Fruit fly (Drosophila melanogaster): Measurements from ENCODE around the gene Jon65Aiv.

Jon65Aiv gene

DNA sequence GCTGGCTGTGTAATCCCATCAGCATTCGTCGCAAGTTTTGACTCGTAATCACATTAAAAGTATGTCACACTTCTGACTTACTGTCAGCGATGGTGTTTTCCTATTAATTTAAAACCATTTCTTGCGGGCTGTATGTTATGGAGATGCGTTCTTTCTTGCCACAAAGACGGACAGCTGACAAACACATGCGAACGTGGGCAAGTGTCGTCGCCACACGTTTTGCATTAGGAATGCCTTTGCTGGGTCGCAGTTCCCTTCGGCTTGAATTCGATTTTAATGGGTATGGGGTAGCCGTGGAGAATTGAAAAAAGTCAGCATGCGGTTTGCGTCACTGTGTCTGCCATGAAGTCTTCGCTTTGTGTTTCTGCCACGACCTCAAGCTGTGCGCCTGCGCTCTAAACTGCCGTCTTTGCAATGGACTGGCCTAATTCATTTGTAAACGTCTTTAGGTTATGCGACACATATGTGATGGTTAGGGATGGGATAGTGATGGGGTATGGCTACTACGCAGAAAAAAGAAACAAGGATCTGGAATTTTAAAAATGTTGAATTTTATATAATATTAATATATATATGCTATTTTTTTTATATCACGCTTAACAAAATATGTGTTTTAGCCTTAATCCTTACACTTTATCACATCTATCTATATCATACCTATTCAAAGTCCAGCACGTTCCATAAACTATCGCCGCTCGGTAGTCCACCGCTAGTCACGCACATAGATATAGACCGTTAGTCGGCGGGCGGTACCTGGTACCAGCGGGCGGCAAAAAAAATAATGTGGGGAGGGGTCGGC is 45.1 kb upstream of the Jon65Aiv start (continued):
- TF ChIP-seq sisA (GFP tag; IDR thresholded peaks at IDR 0.05) (no peak), Aef1 (GFP tag; IDR thresholded peaks at IDR 0.05) (no peak), ap (GFP tag; IDR thresholded peaks at IDR 0.05) (no peak), CG13287 (GFP tag; IDR thresholded peaks at IDR 0.05; ENCODE audit: partially characterized antibody) (no peak), Med (GFP tag) (peak; percentile 24), pnt (GFP tag; optimal IDR thresholded peaks at IDR 0.05) (no peak), D19B (GFP tag; optimal IDR thresholded peaks at IDR 0.05) (no peak), CG10979 (tag; optimal IDR thresholded peaks at IDR 0.05) (peak; percentile 53), CG18262 (tag; optimal IDR thresholded peaks at IDR 0.05) (peak; percentile 66), CG16779 (GFP tag; IDR thresholded peaks at IDR 0.05) (no peak), CG10147 (GFP tag; optimal IDR thresholded peaks at IDR 0.05) (no peak), Ravus (GFP tag; IDR thresholded peaks at IDR 0.05) (no peak), CG12219 (GFP tag; optimal IDR thresholded peaks at IDR 0.05) (no peak), CG31441 (GFP tag; IDR thresholded peaks at IDR 0.05) (peak; percentile 54), lola (GFP tag; optimal IDR thresholded peaks at IDR 0.05) (peak in 1 of 3 experiments; percentile 69), knrl (GFP tag; IDR thresholded peaks at IDR 0.05; ENCODE audit: partially characterized antibody) (no peak), sens-2 (GFP tag; IDR thresholded peaks at IDR 0.05) (no peak), Doc2 (GFP tag; IDR thresholded peaks at IDR 0.05) (no peak), CG2678 (tag; optimal IDR thresholded peaks at IDR 0.05) (peak; percentile 43), CG33557 (GFP tag; optimal IDR thresholded peaks at IDR 0.05) (peak; percentile 0), TFAM (GFP tag; optimal IDR thresholded peaks at IDR 0.05) (no peak), CG8944 (GFP tag; optimal IDR thresholded peaks at IDR 0.05) (no peak), wor (GFP tag; IDR thresholded peaks at IDR 0.05) (no peak), CG17568 (GFP tag; optimal IDR thresholded peaks at IDR 0.05) (no peak), Hr51 (GFP tag; optimal IDR thresholded peaks at IDR 0.05) (no peak), ken (GFP tag; IDR thresholded peaks at IDR 0.05) (no peak), ci (GFP tag; IDR thresholded peaks at IDR 0.05) (peak; percentile 15; the same call in 1 of the 3 replicates), ftz-f1 (GFP tag; optimal IDR thresholded peaks at IDR 0.05) (no peak), CG9876 (GFP tag; optimal IDR thresholded peaks at IDR 0.05) (no peak), CG6254 (GFP tag; optimal IDR thresholded peaks at IDR 0.05) (no peak), pan (optimal IDR thresholded peaks at IDR 0.05) (no peak), pan (GFP tag; optimal IDR thresholded peaks at IDR 0.05 in 1 of 2, IDR thresholded peaks at IDR 0.05 in 1 of 2) (peak in 1 of 2 experiments; percentile 11), NfI (GFP tag; optimal IDR thresholded peaks at IDR 0.05) (no peak), Bdp1 (GFP tag; optimal IDR thresholded peaks at IDR 0.05) (no peak), CG7963 (GFP tag; IDR thresholded peaks at IDR 0.05; ENCODE audit: partially characterized antibody) (no peak), Stat92E (GFP tag; optimal IDR thresholded peaks at IDR 0.05) (no peak), nau (GFP tag; optimal IDR thresholded peaks at IDR 0.05) (no peak), MESR4 (GFP tag; optimal IDR thresholded peaks at IDR 0.05) (no peak), stwl (tag; optimal IDR thresholded peaks at IDR 0.05) (no peak), Optix (GFP tag; IDR thresholded peaks at IDR 0.05) (no peak), hb (GFP tag; IDR thresholded peaks at IDR 0.05; ENCODE audit: partially characterized antibody) (no peak), CG10321 (GFP tag; IDR thresholded peaks at IDR 0.05) (no peak), grau (tag; optimal IDR thresholded peaks at IDR 0.05) (peak; percentile 22), sd (tag; optimal IDR thresholded peaks at IDR 0.05) (no peak), pho (GFP tag; optimal IDR thresholded peaks at IDR 0.05) (no peak), CG2120 (GFP tag; optimal IDR thresholded peaks at IDR 0.05) (no peak), CG10543 (GFP tag; optimal IDR thresholded peaks at IDR 0.05) (no peak), otp (GFP tag; IDR thresholded peaks at IDR 0.05) (no peak), corto (GFP tag; optimal IDR thresholded peaks at IDR 0.05) (no peak)
